Fruit fly (Drosophila melanogaster) whole organism, adult: Measurements from ENCODE around the gene PGAP5.

ENCODE experiments used
- CG12768 ChIP-seq: fragments of 200-800 bp; sonication (Bioruptor generic); optimal IDR thresholded peaks from 2 replicates; lab custom pipeline; 2017; ENCODE audit warnings: missing biosample characterization, missing genetic modification characterization, mild to moderate bottlenecking, moderate library complexity, missing genetic modification reagents
- CG1620 ChIP-seq: fragments of 200-800 bp; sonication (Bioruptor generic); optimal IDR thresholded peaks from 2 replicates; lab custom pipeline; 2016; ENCODE audit warnings: missing biosample characterization, missing genetic modification characterization
- CG5204 ChIP-seq: fragments of 200-800 bp; sonication (Bioruptor generic); optimal IDR thresholded peaks from 2 replicates; lab custom pipeline; 2016; ENCODE audit warnings: missing biosample characterization, missing genetic modification characterization
- CG7101 ChIP-seq: fragments of 200-800 bp; sonication (Bioruptor generic); optimal IDR thresholded peaks from 2 replicates; lab custom pipeline; 2018; ENCODE audit warnings: missing biosample characterization, mild to moderate bottlenecking, missing genetic modification characterization, moderate library complexity
- Crg-1 ChIP-seq: fragments of 200-800 bp; sonication (Bioruptor generic); optimal IDR thresholded peaks from 2 replicates; lab custom pipeline; 2016; ENCODE audit warnings: missing biosample characterization, missing genetic modification characterization
- Hr96 ChIP-seq: fragments of 200-800 bp; sonication (Bioruptor generic); optimal IDR thresholded peaks from 2 replicates; lab custom pipeline; 2016; ENCODE audit warnings: missing biosample characterization, missing genetic modification characterization
- Mnt ChIP-seq: fragments of 200-800 bp; sonication (Bioruptor generic); optimal IDR thresholded peaks from 2 replicates; lab custom pipeline; 2016; ENCODE audit warnings: missing biosample characterization, mild to moderate bottlenecking, missing genetic modification characterization
- cic ChIP-seq: fragments of 200-800 bp; sonication (Bioruptor generic); optimal IDR thresholded peaks from 2 replicates; lab custom pipeline; 2017; ENCODE audit warnings: missing biosample characterization, mild to moderate bottlenecking, missing genetic modification characterization, moderate library complexity
- cnc ChIP-seq, 2 experiments: fragments of >200 bp; optimal IDR thresholded peaks; 2 replicates each; lab custom pipeline; 2017
- kay ChIP-seq: fragments of 200-800 bp; sonication (Bioruptor generic); peaks from one replicate; lab custom pipeline; 2016; ENCODE audit warnings: missing biosample characterization, missing genetic modification characterization, borderline replicate concordance
- ovo ChIP-seq: fragments of 200-800 bp; sonication (Bioruptor generic); optimal IDR thresholded peaks from 2 replicates; lab custom pipeline; 2016; ENCODE audit warnings: missing biosample characterization, missing genetic modification characterization
- pad ChIP-seq: fragments of 200-800 bp; sonication (Bioruptor generic); optimal IDR thresholded peaks from 3 replicates; lab custom pipeline; 2017; ENCODE audit warnings: missing biosample characterization, missing genetic modification characterization, mild to moderate bottlenecking, moderate library complexity, missing genetic modification reagents
- tj ChIP-seq: fragments of 200-800 bp; sonication (Bioruptor generic); optimal IDR thresholded peaks from 3 replicates; lab custom pipeline; 2017; ENCODE audit warnings: missing biosample characterization, mild to moderate bottlenecking, missing genetic modification characterization, moderate library complexity
- toe ChIP-seq: fragments of 200-800 bp; sonication (Bioruptor generic); optimal IDR thresholded peaks from 2 replicates; lab custom pipeline; 2016; ENCODE audit warnings: missing biosample characterization, missing genetic modification characterization

- TF ChIP-seq tj (GFP tag; lab: Kevin White, UChicago) (peak; percentile 39), CG5204 (no peak), cnc (optimal IDR thresholded peaks at IDR 0.05; lab: Kevin White, UChicago) (no peak), kay (peak; percentile 95), CG1620 (peak; percentile 66), pad (GFP tag; lab: Kevin White, UChicago) (peak; percentile 47), cic (GFP tag; lab: Kevin White, UChicago) (no peak), CG7101 (tag; lab: Kevin White, UChicago) (peak; percentile 77), ovo (GFP tag; lab: Kevin White, UChicago) (peak; percentile 16), Hr96 (GFP tag; lab: Kevin White, UChicago) (no peak), toe (GFP tag; lab: Kevin White, UChicago) (peak; percentile 81), Mnt (peak; percentile 71), Crg-1 (peak; percentile 61), CG12768 (GFP tag; lab: Kevin White, UChicago) (peak; percentile 25)
Observed at dm6 chr2L:8156682-8157081, 42.0 kb upstream of the PGAP5 start.
